Worm (Caenorhabditis elegans) whole organism, L4 larva: ENCODE measurements around the gene vglu-3.

ENCODE experiments used
- F26F4.8 ChIP-seq: fragments of 200-800 bp; sonication (Bioruptor generic); conservative IDR thresholded peaks from 2 replicates; pipeline ENCODE4 v1.3.6; 2022; ENCODE audit warnings: missing genetic modification characterization, missing compliant biosample characterization
- F49E8.2 ChIP-seq: sonication (generic microtip); optimal IDR thresholded peaks from 2 replicates; lab custom pipeline; 2016; ENCODE audit warnings: missing compliant biosample characterization, mild to moderate bottlenecking, missing genetic modification characterization, borderline replicate concordance
- R02D3.7 ChIP-seq: fragments of 150-350 bp; sonication (generic microtip); optimal IDR thresholded peaks from 3 replicates; lab custom pipeline; 2014; ENCODE audit warnings: missing biosample characterization, missing genetic modification characterization
- Y5F2A.4 ChIP-seq: fragments of 200-800 bp; sonication (Bioruptor generic); optimal IDR thresholded peaks from 2 replicates; lab custom pipeline; 2018; ENCODE audit warnings: mild to moderate bottlenecking, missing genetic modification characterization, missing compliant biosample characterization
- Y75B8A.6 ChIP-seq: fragments of 200-800 bp; sonication (Bioruptor generic); IDR thresholded peaks from 2 replicates; pipeline ENCODE4 v1.3.6; 2022; ENCODE audit warnings: missing genetic modification reagents, missing genetic modification characterization, missing compliant biosample characterization
- ZK337.2 ChIP-seq: fragments of 200-800 bp; sonication (Bioruptor generic); IDR thresholded peaks from 2 replicates; pipeline ENCODE4 v1.3.6; 2022; ENCODE audit warnings: missing genetic modification reagents, missing genetic modification characterization, missing compliant biosample characterization
- aha-1 ChIP-seq: fragments of 150-350 bp; peaks from one replicate; lab custom pipeline; 2014; ENCODE audit warnings: missing biosample characterization, missing genetic modification characterization
- ceh-20 ChIP-seq: fragments of 200-800 bp; sonication (Bioruptor generic); IDR thresholded peaks from 2 replicates; pipeline ENCODE4 v1.3.6; 2022; ENCODE audit warnings: missing genetic modification reagents, missing genetic modification characterization, missing compliant biosample characterization
- ceh-28 ChIP-seq: fragments of 150-350 bp; optimal IDR thresholded peaks from 2 replicates; lab custom pipeline; 2014; ENCODE audit warnings: missing biosample characterization, missing genetic modification reagents, missing genetic modification characterization
- ceh-32 ChIP-seq: sonication (generic microtip); optimal IDR thresholded peaks from 2 replicates; lab custom pipeline; 2016; ENCODE audit warnings: mild to moderate bottlenecking, missing genetic modification characterization, missing compliant biosample characterization; ENCODE audit not compliant: poor library complexity
- ceh-44 ChIP-seq: fragments of 200-800 bp; sonication (Bioruptor generic); IDR thresholded peaks from 2 replicates; pipeline ENCODE4 v1.3.6; 2022; ENCODE audit warnings: missing genetic modification reagents, missing genetic modification characterization, missing compliant biosample characterization
- ceh-82 ChIP-seq: sonication (generic microtip); optimal IDR thresholded peaks from 2 replicates; lab custom pipeline; 2017; ENCODE audit warnings: missing biosample characterization, missing genetic modification characterization
- ctbp-1 ChIP-seq: fragments of 200-800 bp; sonication (Bioruptor generic); IDR thresholded peaks from 2 replicates; pipeline ENCODE4 v1.3.6; 2022; ENCODE audit warnings: missing genetic modification reagents, missing genetic modification characterization, missing compliant biosample characterization
- daf-16 ChIP-seq, 3 experiments: sonication (generic microtip); optimal IDR thresholded peaks; 2 replicates each; lab custom pipeline; 2016 to 2017; ENCODE audit warnings: missing genetic modification characterization in 3 of 3, missing genetic modification reagents in 3 of 3, mild to moderate bottlenecking in 2 of 3, missing compliant biosample characterization in 2 of 3, missing biosample characterization in 1 of 3, moderate library complexity in 1 of 3
- daf-19 ChIP-seq: fragments of 200-800 bp; sonication (Bioruptor generic); conservative IDR thresholded peaks from 2 replicates; pipeline ENCODE4 v1.3.6; 2022; ENCODE audit warnings: missing genetic modification characterization, missing compliant biosample characterization
- daf-8 ChIP-seq: fragments of 200-800 bp; sonication (Bioruptor generic); IDR thresholded peaks from 2 replicates; pipeline ENCODE4 v1.3.6; 2022; ENCODE audit warnings: missing genetic modification characterization, missing compliant biosample characterization
- dmd-6 ChIP-seq: fragments of 200-800 bp; sonication (Bioruptor generic); IDR thresholded peaks from 2 replicates; pipeline ENCODE4 v1.3.6; 2022; ENCODE audit warnings: missing genetic modification reagents, missing genetic modification characterization, missing compliant biosample characterization
- dmd-8 ChIP-seq: fragments of 200-800 bp; sonication (Bioruptor generic); IDR thresholded peaks from 2 replicates; pipeline ENCODE4 v1.3.6; 2022; ENCODE audit warnings: missing genetic modification characterization, missing compliant biosample characterization
- dve-1 ChIP-seq: sonication (generic microtip); optimal IDR thresholded peaks from 2 replicates; lab custom pipeline; 2017; ENCODE audit warnings: antibody characterized with exemption, mild to moderate bottlenecking, missing genetic modification characterization, missing compliant biosample characterization; ENCODE audit not compliant: insufficient read depth
- egl-27 ChIP-seq: sonication (generic microtip); optimal IDR thresholded peaks from 3 replicates; lab custom pipeline; 2017; ENCODE audit warnings: missing biosample characterization, missing genetic modification reagents, missing genetic modification characterization
- egl-43 ChIP-seq: fragments of 200-800 bp; sonication (Bioruptor generic); IDR thresholded peaks from 2 replicates; pipeline ENCODE4 v1.3.6; 2022; ENCODE audit warnings: missing genetic modification reagents, missing genetic modification characterization, missing compliant biosample characterization
- fos-1 ChIP-seq: fragments of 150-350 bp; optimal IDR thresholded peaks from 2 replicates; lab custom pipeline; 2014; ENCODE audit warnings: missing biosample characterization, missing genetic modification characterization
- gei-8 ChIP-seq: fragments of 200-800 bp; sonication (Bioruptor generic); optimal IDR thresholded peaks from 2 replicates; lab custom pipeline; 2018; ENCODE audit warnings: mild to moderate bottlenecking, missing genetic modification characterization, missing compliant biosample characterization
- hlh-11 ChIP-seq: fragments of 200-800 bp; sonication (Bioruptor generic); optimal IDR thresholded peaks from 2 replicates; lab custom pipeline; 2018; ENCODE audit warnings: mild to moderate bottlenecking, missing genetic modification characterization, missing compliant biosample characterization
- hlh-30 ChIP-seq: sonication (generic microtip); optimal IDR thresholded peaks from 2 replicates; lab custom pipeline; 2017; ENCODE audit warnings: antibody characterized with exemption, mild to moderate bottlenecking, missing genetic modification characterization, missing compliant biosample characterization; ENCODE audit not compliant: insufficient read depth
- hmg-1.1 ChIP-seq: fragments of 200-800 bp; sonication (Bioruptor generic); IDR thresholded peaks from 2 replicates; pipeline ENCODE4 v1.3.6; 2022; ENCODE audit warnings: missing genetic modification reagents, missing genetic modification characterization, missing compliant biosample characterization
- jun-1 ChIP-seq: fragments of 150-350 bp; optimal IDR thresholded peaks from 2 replicates; lab custom pipeline; 2014; ENCODE audit warnings: missing biosample characterization, missing genetic modification reagents, missing genetic modification characterization
- lin-13 ChIP-seq: fragments of 150-350 bp; optimal IDR thresholded peaks from 2 replicates; lab custom pipeline; 2014; ENCODE audit warnings: missing biosample characterization, missing genetic modification reagents, missing genetic modification characterization
- lin-38 ChIP-seq: fragments of 200-800 bp; sonication (Bioruptor generic); IDR thresholded peaks from 2 replicates; pipeline ENCODE4 v1.3.6; 2022; ENCODE audit warnings: missing genetic modification reagents, missing genetic modification characterization, missing compliant biosample characterization
- lin-39 ChIP-seq: fragments of 150-350 bp; optimal IDR thresholded peaks from 2 replicates; lab custom pipeline; 2014; ENCODE audit warnings: missing biosample characterization, missing genetic modification reagents, missing genetic modification characterization
- mdt-29 ChIP-seq: fragments of 200-800 bp; sonication (Bioruptor generic); IDR thresholded peaks from 2 replicates; pipeline ENCODE4 v1.3.6; 2022; ENCODE audit warnings: missing genetic modification reagents, missing genetic modification characterization, missing compliant biosample characterization
- mep-1 ChIP-seq: fragments of 150-350 bp; sonication (generic microtip); optimal IDR thresholded peaks from 3 replicates; lab custom pipeline; 2014; ENCODE audit warnings: missing biosample characterization, missing genetic modification characterization
- mxl-3 ChIP-seq: fragments of 200-800 bp; sonication (Bioruptor generic); optimal IDR thresholded peaks from 2 replicates; lab custom pipeline; 2018; ENCODE audit warnings: mild to moderate bottlenecking, missing genetic modification characterization, missing compliant biosample characterization
- nhr-10 ChIP-seq: fragments of 150-350 bp; optimal IDR thresholded peaks from 2 replicates; lab custom pipeline; 2014; ENCODE audit warnings: missing biosample characterization, missing genetic modification characterization
- nhr-11 ChIP-seq: fragments of 150-350 bp; optimal IDR thresholded peaks from 2 replicates; lab custom pipeline; 2014; ENCODE audit warnings: missing biosample characterization, missing genetic modification characterization
- nhr-28 ChIP-seq: fragments of 150-350 bp; optimal IDR thresholded peaks from 2 replicates; lab custom pipeline; 2014; ENCODE audit warnings: missing biosample characterization, missing genetic modification characterization
- nhr-41 ChIP-seq: fragments of 200-800 bp; sonication (Bioruptor generic); IDR thresholded peaks from 2 replicates; pipeline ENCODE4 v1.3.6; 2022; ENCODE audit warnings: missing genetic modification reagents, missing genetic modification characterization, missing compliant biosample characterization
- nhr-6 ChIP-seq: fragments of 150-350 bp; optimal IDR thresholded peaks from 2 replicates; lab custom pipeline; 2014; ENCODE audit warnings: missing biosample characterization, missing genetic modification characterization
- nhr-76 ChIP-seq: fragments of 150-350 bp; optimal IDR thresholded peaks from 2 replicates; lab custom pipeline; 2014; ENCODE audit warnings: missing biosample characterization, missing genetic modification characterization
- nhr-77 ChIP-seq: fragments of 150-350 bp; optimal IDR thresholded peaks from 2 replicates; lab custom pipeline; 2014; ENCODE audit warnings: missing biosample characterization, missing genetic modification characterization
- pha-4 ChIP-seq, 2 experiments: fragments of 150-350 bp in 1 of 2; fragments of 200-800 bp in 1 of 2; sonication (Bioruptor generic) in 1 of 2; IDR thresholded peaks in 1 of 2; optimal IDR thresholded peaks in 1 of 2; 2 replicates each; pipeline versions ENCODE4 v1.3.6 to Lab custom; 2014 to 2022; ENCODE audit warnings: missing genetic modification characterization in 2 of 2, missing genetic modification reagents in 2 of 2, missing biosample characterization in 1 of 2, missing compliant biosample characterization in 1 of 2
- pqm-1 ChIP-seq: sonication (generic microtip); optimal IDR thresholded peaks from 2 replicates; lab custom pipeline; 2017; ENCODE audit warnings: missing biosample characterization, missing genetic modification characterization
- saeg-2 ChIP-seq: fragments of 200-800 bp; sonication (Bioruptor generic); IDR thresholded peaks from 2 replicates; pipeline ENCODE4 v1.3.6; 2022; ENCODE audit warnings: missing genetic modification reagents, missing genetic modification characterization, missing compliant biosample characterization
- sdz-12 ChIP-seq: fragments of 200-800 bp; sonication (Bioruptor generic); optimal IDR thresholded peaks from 2 replicates; lab custom pipeline; 2018; ENCODE audit warnings: mild to moderate bottlenecking, missing genetic modification characterization, missing compliant biosample characterization
- snpc-4 ChIP-seq: fragments of 150-350 bp; optimal IDR thresholded peaks from 2 replicates; lab custom pipeline; 2014; ENCODE audit warnings: missing biosample characterization, missing genetic modification characterization
- spr-3 ChIP-seq: fragments of 200-800 bp; sonication (Bioruptor generic); optimal IDR thresholded peaks from 2 replicates; lab custom pipeline; 2018; ENCODE audit warnings: mild to moderate bottlenecking, missing genetic modification characterization, missing compliant biosample characterization
- tra-1 ChIP-seq: fragments of 200-800 bp; sonication (Bioruptor generic); IDR thresholded peaks from 2 replicates; pipeline ENCODE4 v1.3.6; 2022; ENCODE audit warnings: missing genetic modification reagents, missing genetic modification characterization, missing compliant biosample characterization
- zfp-2 ChIP-seq: sonication (generic microtip); optimal IDR thresholded peaks from 2 replicates; lab custom pipeline; 2016; ENCODE audit warnings: mild to moderate bottlenecking, missing genetic modification characterization, missing compliant biosample characterization
- ztf-11 ChIP-seq: fragments of 150-350 bp; optimal IDR thresholded peaks from 2 replicates; lab custom pipeline; 2014; ENCODE audit warnings: missing biosample characterization, missing genetic modification characterization
- ztf-7 ChIP-seq: fragments of 150-350 bp; optimal IDR thresholded peaks from 2 replicates; lab custom pipeline; 2014; ENCODE audit warnings: missing biosample characterization, missing genetic modification characterization

Gene vglu-3

DNA sequence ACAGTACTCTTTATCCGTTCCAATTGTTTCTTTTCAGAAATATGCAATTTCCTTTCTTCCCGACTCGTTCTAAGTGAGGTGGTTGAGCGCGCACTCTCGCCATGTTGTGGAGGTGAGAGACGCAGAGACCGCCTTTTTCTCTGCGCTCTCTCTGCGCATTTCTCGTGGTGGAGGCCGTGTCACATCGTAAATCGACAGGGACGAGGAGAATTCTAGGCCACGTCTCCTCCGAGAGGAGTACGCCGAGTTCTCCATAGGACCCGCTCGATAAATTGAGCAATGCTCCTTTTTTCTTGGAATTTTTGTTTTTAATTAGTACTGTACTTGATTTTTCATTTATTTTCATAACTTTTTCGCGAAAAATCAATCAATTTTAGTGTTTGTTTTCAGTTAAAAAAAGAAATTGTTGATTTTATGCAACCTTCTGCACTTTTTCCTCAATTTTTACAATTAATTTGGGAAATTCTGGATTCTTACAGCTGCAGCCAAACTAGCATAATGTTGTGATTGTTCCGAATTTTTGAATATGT, 29.3 kb upstream of the vglu-3 start, which contains the start of gene cnk-1 (continued):
- TF ChIP-seq mep-1 (tag; lab: Kevin White, UChicago) = peak; percentile 42
- peak; percentile 69 for TF ChIP-seq hlh-11 (tag; lab: Kevin White, UChicago)
- peak; percentile 98 for TF ChIP-seq lin-38 (GFP tag; lab: Robert Waterston, UW)
- peak; percentile 74; the same call in 1 of the 2 replicates for TF ChIP-seq nhr-41 (GFP tag; lab: Robert Waterston, UW)
- TF ChIP-seq snpc-4 (tag; lab: Kevin White, UChicago) = no peak
- TF ChIP-seq sdz-12 (GFP tag; lab: Kevin White, UChicago) = peak; percentile 74
- TF ChIP-seq saeg-2 (GFP tag; lab: Robert Waterston, UW) = peak; percentile 72; the same call in 1 of the 2 replicates
- TF ChIP-seq ceh-28 = no peak
- no peak for TF ChIP-seq ztf-11 (tag; lab: Kevin White, UChicago)
- TF ChIP-seq ceh-44 (GFP tag; lab: Robert Waterston, UW) = peak; percentile 99
- TF ChIP-seq F26F4.8 (GFP tag; lab: Robert Waterston, UW) = no peak
- TF ChIP-seq nhr-11 (tag; lab: Kevin White, UChicago) = peak; percentile 1
- TF ChIP-seq ceh-20 (GFP tag; lab: Robert Waterston, UW) = peak; percentile 98
- peak; percentile 95 for TF ChIP-seq pha-4 (GFP tag; IDR thresholded peaks at IDR 0.05; lab: Robert Waterston, UW)
- no peak for TF ChIP-seq pha-4 (tag; optimal IDR thresholded peaks at IDR 0.05; lab: Kevin White, UChicago)
- TF ChIP-seq daf-19 = no peak
- TF ChIP-seq jun-1 (tag; lab: Kevin White, UChicago) = no peak
- no peak for TF ChIP-seq zfp-2
- peak; percentile 98 for TF ChIP-seq dmd-6 (GFP tag; lab: Robert Waterston, UW)
- no peak for TF ChIP-seq Y5F2A.4 (GFP tag; lab: Kevin White, UChicago)
- TF ChIP-seq ctbp-1 (GFP tag; lab: Robert Waterston, UW) = peak; percentile 97
- TF ChIP-seq Y75B8A.6 = 0 out of 2 replicates have a peak, but pooled peaks have one; percentile 53
- TF ChIP-seq mdt-29 (GFP tag; lab: Robert Waterston, UW) = peak; percentile 94
- TF ChIP-seq daf-16 (GFP tag; optimal IDR thresholded peaks at IDR 0.05; lab: Kevin White, UChicago) = no peak
- TF ChIP-seq daf-16 (tag; optimal IDR thresholded peaks at IDR 0.05; lab: Kevin White, UChicago) = peak; percentile 57
- TF ChIP-seq pqm-1 (tag; lab: Kevin White, UChicago) = no peak
- peak; percentile 99 for TF ChIP-seq tra-1
- 0 out of 2 replicates have a peak, but pooled peaks have one; percentile 11 for TF ChIP-seq daf-8
- TF ChIP-seq aha-1 (tag; lab: Kevin White, UChicago) = peak; percentile 26
- peak; percentile 36 for TF ChIP-seq R02D3.7 (tag; lab: Kevin White, UChicago)
- no peak for TF ChIP-seq gei-8 (GFP tag; lab: Kevin White, UChicago)
- TF ChIP-seq egl-43 = peak; percentile 97
- peak; percentile 66 for TF ChIP-seq hlh-30
- TF ChIP-seq nhr-10 (tag; lab: Kevin White, UChicago) = no peak
- peak; percentile 85 for TF ChIP-seq mxl-3 (GFP tag; lab: Kevin White, UChicago)
- TF ChIP-seq nhr-28 = no peak
- peak; percentile 99 for TF ChIP-seq ZK337.2 (GFP tag; lab: Robert Waterston, UW)
- TF ChIP-seq dve-1 (tag; lab: Kevin White, UChicago) = peak; percentile 62
- no peak for TF ChIP-seq ceh-82 (tag; lab: Kevin White, UChicago)
- no peak for TF ChIP-seq ceh-32
- TF ChIP-seq fos-1 (tag; lab: Kevin White, UChicago) = no peak
- TF ChIP-seq lin-39 (tag; lab: Kevin White, UChicago) = no peak
- peak; percentile 6 for TF ChIP-seq nhr-77 (tag; lab: Kevin White, UChicago)
- no peak for TF ChIP-seq egl-27 (tag; lab: Kevin White, UChicago)
- no peak for TF ChIP-seq ztf-7 (tag; lab: Kevin White, UChicago)
- peak; percentile 44 for TF ChIP-seq spr-3 (GFP tag; lab: Kevin White, UChicago)
- no peak for TF ChIP-seq nhr-76 (tag; lab: Kevin White, UChicago)
- TF ChIP-seq dmd-8 (GFP tag; lab: Robert Waterston, UW) = peak; percentile 85
- peak; percentile 43 for TF ChIP-seq nhr-6
- peak; percentile 76 for TF ChIP-seq F49E8.2 (tag; lab: Kevin White, UChicago)
- TF ChIP-seq hmg-1.1 (GFP tag; lab: Robert Waterston, UW) = peak; percentile 99
- TF ChIP-seq lin-13 (GFP tag; lab: Kevin White, UChicago) = peak; percentile 51
